Worm (Caenorhabditis elegans) whole organism, L3 larva: Measurements from ENCODE around the gene mau-8.

Experiments used
- R02D3.7 ChIP-seq: fragments of 150-350 bp; optimal IDR thresholded peaks from 2 replicates; lab custom pipeline; 2014; ENCODE audit warnings: missing biosample characterization, missing genetic modification characterization
- ZK546.5 ChIP-seq: sonication (generic microtip); optimal IDR thresholded peaks from 2 replicates; lab custom pipeline; 2017; ENCODE audit warnings: missing biosample characterization, missing genetic modification characterization
- aly-2 ChIP-seq: fragments of 150-350 bp; optimal IDR thresholded peaks from 2 replicates; lab custom pipeline; 2014; ENCODE audit warnings: missing biosample characterization, missing genetic modification characterization
- ama-1 ChIP-seq: fragments of 150-350 bp; optimal IDR thresholded peaks from 2 replicates; lab custom pipeline; 2018
- ceh-16 ChIP-seq: sonication (generic microtip); optimal IDR thresholded peaks from 2 replicates; lab custom pipeline; 2017; ENCODE audit warnings: missing biosample characterization, missing genetic modification characterization
- ceh-28 ChIP-seq: fragments of 150-350 bp; optimal IDR thresholded peaks from 2 replicates; lab custom pipeline; 2014; ENCODE audit warnings: missing biosample characterization, missing genetic modification reagents, missing genetic modification characterization
- ceh-9 ChIP-seq: sonication (generic microtip); optimal IDR thresholded peaks from 2 replicates; lab custom pipeline; 2018; ENCODE audit warnings: missing biosample characterization, missing genetic modification characterization
- daf-12 ChIP-seq: fragments of 150-350 bp; optimal IDR thresholded peaks from 2 replicates; lab custom pipeline; 2014; ENCODE audit warnings: missing biosample characterization, missing genetic modification reagents, missing genetic modification characterization
- egl-27 ChIP-seq: sonication (generic microtip); optimal IDR thresholded peaks from 4 replicates; lab custom pipeline; 2017; ENCODE audit warnings: missing biosample characterization, missing genetic modification reagents, missing genetic modification characterization
- egl-5 ChIP-seq: fragments of 150-350 bp; optimal IDR thresholded peaks from 2 replicates; lab custom pipeline; 2017; ENCODE audit warnings: missing biosample characterization, missing genetic modification reagents, missing genetic modification characterization, inconsistent platforms
- elt-1 ChIP-seq: fragments of 150-350 bp; optimal IDR thresholded peaks from 2 replicates; lab custom pipeline; 2014; ENCODE audit warnings: missing biosample characterization, missing genetic modification characterization
- elt-2 ChIP-seq: sonication (generic microtip); optimal IDR thresholded peaks from 2 replicates; lab custom pipeline; 2016; ENCODE audit warnings: missing genetic modification reagents, mild to moderate bottlenecking, missing genetic modification characterization, missing compliant biosample characterization
- elt-3 ChIP-seq, 3 experiments: fragments of 150-350 bp in 1 of 3; sonication (generic microtip) in 2 of 3; optimal IDR thresholded peaks; 2 replicates in 2 of 3; 4 replicates in 1 of 3; lab custom pipeline; 2014 to 2017; ENCODE audit warnings: missing biosample characterization in 3 of 3, missing genetic modification characterization in 3 of 3
- eor-1 ChIP-seq, 2 experiments: fragments of 150-350 bp; optimal IDR thresholded peaks; 2 replicates each; lab custom pipeline; 2014 to 2018; ENCODE audit warnings: missing biosample characterization in 2 of 2, missing genetic modification characterization in 2 of 2
- fkh-10 ChIP-seq: sonication (generic microtip); optimal IDR thresholded peaks from 2 replicates; lab custom pipeline; 2017; ENCODE audit warnings: missing biosample characterization, missing genetic modification reagents, missing genetic modification characterization
- hmg-11 ChIP-seq: sonication (generic microtip); optimal IDR thresholded peaks from 2 replicates; lab custom pipeline; 2016; ENCODE audit warnings: missing genetic modification characterization, missing compliant biosample characterization
- jun-1 ChIP-seq: fragments of 150-350 bp; optimal IDR thresholded peaks from 2 replicates; lab custom pipeline; 2014; ENCODE audit warnings: missing biosample characterization, missing genetic modification reagents, missing genetic modification characterization
- lin-15B ChIP-seq: fragments of 150-350 bp; optimal IDR thresholded peaks from 2 replicates; lab custom pipeline; 2014; ENCODE audit warnings: missing biosample characterization, missing genetic modification characterization
- lin-39 ChIP-seq: fragments of 150-350 bp; optimal IDR thresholded peaks from 2 replicates; lab custom pipeline; 2018; ENCODE audit warnings: missing biosample characterization, missing genetic modification reagents, missing genetic modification characterization
- mdl-1 ChIP-seq: fragments of 150-350 bp; optimal IDR thresholded peaks from 2 replicates; lab custom pipeline; 2014; ENCODE audit warnings: missing biosample characterization, missing genetic modification characterization
- mml-1 ChIP-seq: fragments of 150-350 bp; sonication (generic microtip); optimal IDR thresholded peaks from 3 replicates; lab custom pipeline; 2014; ENCODE audit warnings: missing biosample characterization, missing genetic modification characterization
- nfya-1 ChIP-seq: sonication (generic microtip); optimal IDR thresholded peaks from 2 replicates; lab custom pipeline; 2017; ENCODE audit warnings: missing genetic modification characterization, mild to moderate bottlenecking, missing compliant biosample characterization, antibody characterized with exemption, moderate library complexity; ENCODE audit not compliant: insufficient read depth
- nhr-11 ChIP-seq: fragments of 150-350 bp; optimal IDR thresholded peaks from 2 replicates; lab custom pipeline; 2014; ENCODE audit warnings: missing biosample characterization, missing genetic modification characterization
- nhr-12 ChIP-seq: fragments of 150-350 bp; optimal IDR thresholded peaks from 2 replicates; lab custom pipeline; 2014; ENCODE audit warnings: missing biosample characterization, missing genetic modification characterization
- nhr-23 ChIP-seq: fragments of 150-350 bp; optimal IDR thresholded peaks from 2 replicates; lab custom pipeline; 2014; ENCODE audit warnings: missing biosample characterization, missing genetic modification reagents, missing genetic modification characterization
- nhr-237 ChIP-seq: fragments of 150-350 bp; optimal IDR thresholded peaks from 2 replicates; lab custom pipeline; 2014; ENCODE audit warnings: missing biosample characterization, missing genetic modification characterization
- nhr-25 ChIP-seq: sonication (generic microtip); optimal IDR thresholded peaks from 2 replicates; lab custom pipeline; 2017; ENCODE audit warnings: missing biosample characterization, missing genetic modification characterization
- nhr-28 ChIP-seq: fragments of 150-350 bp; optimal IDR thresholded peaks from 2 replicates; lab custom pipeline; 2014; ENCODE audit warnings: missing biosample characterization, missing genetic modification characterization
- nhr-43 ChIP-seq: sonication (generic microtip); optimal IDR thresholded peaks from 2 replicates; lab custom pipeline; 2016; ENCODE audit warnings: mild to moderate bottlenecking, missing genetic modification characterization, missing compliant biosample characterization; ENCODE audit not compliant: poor library complexity, severe bottlenecking
- nhr-67 ChIP-seq: fragments of 150-350 bp; optimal IDR thresholded peaks from 2 replicates; lab custom pipeline; 2014; ENCODE audit warnings: missing biosample characterization, missing genetic modification characterization
- nhr-76 ChIP-seq: fragments of 150-350 bp; sonication (generic microtip); optimal IDR thresholded peaks from 5 replicates; lab custom pipeline; 2014; ENCODE audit warnings: missing biosample characterization, missing genetic modification characterization
- pha-4 ChIP-seq: fragments of 150-350 bp; optimal IDR thresholded peaks from 2 replicates; lab custom pipeline; 2014; ENCODE audit warnings: missing biosample characterization, missing genetic modification reagents, missing genetic modification characterization
- pqm-1 ChIP-seq: fragments of 150-350 bp; optimal IDR thresholded peaks from 2 replicates; lab custom pipeline; 2017; ENCODE audit warnings: missing biosample characterization, missing genetic modification characterization, inconsistent platforms
- sea-2 ChIP-seq: fragments of 150-350 bp; sonication (generic microtip); optimal IDR thresholded peaks from 4 replicates; lab custom pipeline; 2014; ENCODE audit warnings: missing biosample characterization, missing genetic modification reagents, missing genetic modification characterization
- skn-1 ChIP-seq: fragments of 150-350 bp; optimal IDR thresholded peaks from 2 replicates; lab custom pipeline; 2014; ENCODE audit warnings: missing biosample characterization, missing genetic modification characterization
- snpc-4 ChIP-seq: fragments of 150-350 bp; optimal IDR thresholded peaks from 2 replicates; lab custom pipeline; 2014; ENCODE audit warnings: missing biosample characterization, missing genetic modification characterization
- unc-39 ChIP-seq: sonication (generic microtip); optimal IDR thresholded peaks from 4 replicates; lab custom pipeline; 2017; ENCODE audit warnings: missing biosample characterization, missing genetic modification characterization
- unc-62 ChIP-seq: fragments of 150-350 bp; sonication (generic microtip); optimal IDR thresholded peaks from 4 replicates; lab custom pipeline; 2014; ENCODE audit warnings: missing biosample characterization, missing genetic modification reagents, missing genetic modification characterization
- ztf-11 ChIP-seq: fragments of 150-350 bp; optimal IDR thresholded peaks from 2 replicates; lab custom pipeline; 2014; ENCODE audit warnings: missing biosample characterization, missing genetic modification characterization
- ztf-4 ChIP-seq: fragments of 150-350 bp; optimal IDR thresholded peaks from 2 replicates; lab custom pipeline; 2014; ENCODE audit warnings: missing biosample characterization, missing genetic modification characterization

Gene mau-8

DNA sequence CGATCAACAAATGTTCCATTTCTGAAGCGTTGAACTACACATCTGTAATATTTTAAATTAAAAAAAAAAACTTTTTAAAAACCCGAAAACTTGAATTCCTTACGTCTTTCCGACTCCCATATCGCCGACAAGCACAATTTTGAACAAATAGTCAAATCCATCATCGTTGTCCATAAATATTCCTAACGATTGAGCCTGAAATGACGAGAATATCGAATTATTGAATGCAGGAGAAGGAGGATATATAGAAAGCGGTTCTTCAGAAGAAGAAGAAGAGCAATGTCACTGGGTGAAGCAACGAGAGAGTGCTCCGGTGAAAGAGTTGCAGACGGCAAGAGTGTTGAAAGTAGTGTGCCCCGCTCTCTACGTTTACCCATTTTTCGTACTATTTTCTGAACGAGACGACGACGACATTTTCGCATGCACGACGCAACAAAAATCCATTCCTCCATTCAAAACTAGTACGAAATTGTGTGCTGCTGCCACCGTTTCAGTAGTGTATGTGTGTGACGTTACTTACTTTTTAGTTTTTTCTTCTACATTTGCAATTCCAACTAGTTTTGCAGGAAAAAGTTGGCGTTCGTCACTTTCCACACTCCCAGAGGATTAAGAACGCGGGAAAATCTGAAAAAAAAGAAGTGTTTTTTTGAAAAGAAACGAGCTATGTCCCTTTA lies 6.1 kb downstream of the mau-8 start, which contains the start of gene rab-19:
TSS of gene rab-19 (minus strand) at position 624 of the 674 bp plus-strand sequence.
- peak; percentile 26 for TF ChIP-seq nfya-1 (tag; lab: Kevin White, UChicago)
- no peak for TF ChIP-seq elt-1 (tag; lab: Kevin White, UChicago)
- TF ChIP-seq hmg-11 (tag; lab: Kevin White, UChicago): peak; percentile 65
- TF ChIP-seq nhr-76 (tag; lab: Kevin White, UChicago): no peak
- no peak for TF ChIP-seq elt-2 (tag; lab: Kevin White, UChicago)
- TF ChIP-seq lin-39: peak; percentile 35
- TF ChIP-seq lin-15B (tag; lab: Kevin White, UChicago): peak; percentile 13
- no peak for TF ChIP-seq daf-12 (tag; lab: Kevin White, UChicago)
- no peak for TF ChIP-seq mml-1 (tag; lab: Kevin White, UChicago)

DNA sequence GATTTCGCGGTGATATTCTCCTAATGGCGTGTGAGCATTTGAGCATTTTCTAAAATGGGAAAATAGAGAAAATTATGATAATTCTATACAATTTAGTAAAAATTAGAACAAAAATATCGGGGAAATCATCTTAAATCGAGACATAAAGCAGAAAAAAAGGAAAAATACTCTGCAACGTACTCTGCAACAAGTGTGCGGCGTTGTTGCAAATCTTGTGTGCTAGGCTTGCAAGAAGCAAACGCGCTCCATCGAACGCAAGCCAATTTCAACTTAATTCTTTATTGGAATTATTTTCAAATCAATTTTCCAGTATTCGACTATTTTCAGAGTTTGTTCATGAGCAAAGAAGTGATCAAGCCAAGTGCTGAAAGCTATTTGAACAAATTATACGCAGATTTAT lies 8.2 kb downstream of the mau-8 start, which contains the start of the genes Y62E10A.20, Y62E10A.23 and mdt-9:
TSS of gene Y62E10A.20 (minus strand) at position 49 of the 400 bp plus-strand sequence.
TSS of gene Y62E10A.23 (plus strand) at position 282 of the 400 bp plus-strand sequence.
TSS of gene mdt-9 (plus strand) at position 338 of the 400 bp plus-strand sequence.
- TF ChIP-seq ceh-28 (tag; lab: Kevin White, UChicago): peak; percentile 54
- TF ChIP-seq nfya-1 (tag; lab: Kevin White, UChicago): peak; percentile 82
- no peak for TF ChIP-seq daf-12 (tag; lab: Kevin White, UChicago)
- peak; percentile 95 for TF ChIP-seq egl-5 (tag; lab: Kevin White, UChicago)
- no peak for TF ChIP-seq unc-39
- TF ChIP-seq R02D3.7: peak; percentile 53
- TF ChIP-seq aly-2: no peak
- TF ChIP-seq ama-1 (lab: Kevin White, UChicago): peak; percentile 9
- no peak for TF ChIP-seq mml-1 (tag; lab: Kevin White, UChicago)
- TF ChIP-seq hmg-11 (tag; lab: Kevin White, UChicago): peak; percentile 66
- no peak for TF ChIP-seq sea-2 (GFP tag; lab: Kevin White, UChicago)
- TF ChIP-seq elt-3 (tag; optimal IDR thresholded peaks at IDR 0.05; lab: Kevin White, UChicago): no peak
- peak; percentile 9 for TF ChIP-seq pqm-1 (tag; lab: Kevin White, UChicago)
- TF ChIP-seq nhr-11 (tag; lab: Kevin White, UChicago): no peak
- TF ChIP-seq nhr-25 (tag; lab: Kevin White, UChicago): peak; percentile 72
- TF ChIP-seq fkh-10 (GFP tag; lab: Kevin White, UChicago): peak; percentile 14
- peak; percentile 28 for TF ChIP-seq elt-2 (tag; lab: Kevin White, UChicago)
- no peak for TF ChIP-seq ceh-16 (tag; lab: Kevin White, UChicago)
- TF ChIP-seq lin-15B (tag; lab: Kevin White, UChicago): peak; percentile 92
- no peak for TF ChIP-seq ztf-4
- no peak for TF ChIP-seq ZK546.5 (tag; lab: Kevin White, UChicago)
- TF ChIP-seq nhr-237 (tag; lab: Kevin White, UChicago): no peak
- peak; percentile 70 for TF ChIP-seq lin-39
- TF ChIP-seq ceh-9 (tag; lab: Kevin White, UChicago): no peak
- peak; percentile 81 for TF ChIP-seq nhr-23 (tag; lab: Kevin White, UChicago)
- TF ChIP-seq nhr-43 (tag; lab: Kevin White, UChicago): peak; percentile 43
- no peak for TF ChIP-seq eor-1 (tag; optimal IDR thresholded peaks at IDR 0.05; lab: Kevin White, UChicago)
- no peak for TF ChIP-seq nhr-67 (tag; lab: Kevin White, UChicago)
- TF ChIP-seq nhr-12: no peak
- TF ChIP-seq nhr-28 (tag; lab: Kevin White, UChicago): no peak
- TF ChIP-seq ztf-11 (tag; lab: Kevin White, UChicago): no peak
- no peak for TF ChIP-seq unc-62 (GFP tag; lab: Kevin White, UChicago)
- no peak for TF ChIP-seq egl-27 (tag; lab: Kevin White, UChicago)
- peak; percentile 32 for TF ChIP-seq skn-1 (tag; lab: Kevin White, UChicago)
- no peak for TF ChIP-seq jun-1 (tag; lab: Kevin White, UChicago)
- no peak for TF ChIP-seq mdl-1 (tag; lab: Kevin White, UChicago)
- peak; percentile 87 for TF ChIP-seq pha-4
- TF ChIP-seq snpc-4 (tag; lab: Kevin White, UChicago): peak; percentile 11
